Worm (Caenorhabditis elegans): ENCODE measurements around the gene ucr-2.3.
A peak's percentile ranks its signal among the peaks of the same experiment; 100 is the strongest.

The ucr-2.3 gene

DNA sequence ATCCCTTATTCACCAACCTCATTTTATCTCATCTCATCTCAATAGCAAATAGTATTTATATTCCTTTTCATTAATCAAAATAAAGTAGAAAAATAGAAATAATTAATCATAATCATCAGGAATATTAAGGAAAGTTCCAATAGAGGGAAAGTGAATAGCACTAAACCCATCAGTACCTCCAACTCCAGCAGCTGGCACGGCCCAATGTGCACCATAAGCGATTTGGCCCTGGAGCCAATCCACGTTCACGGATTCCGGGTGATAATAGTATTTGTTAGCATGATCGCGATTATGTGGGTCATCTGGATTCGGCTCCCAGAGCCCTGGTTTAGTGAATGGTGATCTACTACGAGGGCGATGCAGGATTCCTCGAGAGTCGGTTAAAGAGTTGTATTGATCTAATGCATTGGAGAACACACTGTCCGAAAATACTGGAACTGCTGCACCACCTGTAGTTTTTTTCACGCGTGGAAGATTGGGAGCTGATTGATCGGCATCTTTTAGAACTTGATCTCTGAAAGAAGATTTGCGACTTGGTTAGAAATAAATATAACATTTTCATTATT is 43.9 kb upstream of the ucr-2.3 start:
- TF ChIP-seq sea-1 (GFP tag; conservative IDR thresholded peaks at IDR 0.05): peak; percentile 75; the same call in 1 of the 2 replicates
- TF ChIP-seq hmg-4 (GFP tag; optimal IDR thresholded peaks at IDR 0.05): peak; percentile 81
- TF ChIP-seq flt-1 (GFP tag; IDR thresholded peaks at IDR 0.05): peak; percentile 29; the same call in 1 of the 2 replicates
- TF ChIP-seq ama-1 (optimal IDR thresholded peaks at IDR 0.05): peak; percentile 96
- peak; percentile 48 for TF ChIP-seq tra-4 (tag; optimal IDR thresholded peaks at IDR 0.05)
- TF ChIP-seq ceh-36 (tag; optimal IDR thresholded peaks at IDR 0.05): peak; percentile 62
- TF ChIP-seq ceh-13 (GFP tag; optimal IDR thresholded peaks at IDR 0.05): no peak
- no peak for TF ChIP-seq ets-7 (tag; optimal IDR thresholded peaks at IDR 0.05)
- TF ChIP-seq hmbx-1 (tag; optimal IDR thresholded peaks at IDR 0.05): peak; percentile 39
- peak; percentile 34; the same call in 1 of the 2 replicates for TF ChIP-seq tbx-37 (GFP tag; conservative IDR thresholded peaks at IDR 0.05)
- TF ChIP-seq hnd-1 (tag; optimal IDR thresholded peaks at IDR 0.05): peak; percentile 49
- peak; percentile 80; the same call in 1 of the 2 replicates for TF ChIP-seq pes-1 (GFP tag; IDR thresholded peaks at IDR 0.05)
- TF ChIP-seq scrt-1 (GFP tag; IDR thresholded peaks at IDR 0.05): peak; percentile 78; the same call in 1 of the 2 replicates
- TF ChIP-seq B0310.2 (tag; optimal IDR thresholded peaks at IDR 0.05): peak; percentile 44
- 0 out of 2 replicates have a peak, but pooled peaks have one; percentile 48 for TF ChIP-seq tbx-11 (GFP tag; IDR thresholded peaks at IDR 0.05)
- TF ChIP-seq F13C5.2 (tag; optimal IDR thresholded peaks at IDR 0.05): peak; percentile 75
- no peak for TF ChIP-seq aly-1 (tag; optimal IDR thresholded peaks at IDR 0.05)

DNA sequence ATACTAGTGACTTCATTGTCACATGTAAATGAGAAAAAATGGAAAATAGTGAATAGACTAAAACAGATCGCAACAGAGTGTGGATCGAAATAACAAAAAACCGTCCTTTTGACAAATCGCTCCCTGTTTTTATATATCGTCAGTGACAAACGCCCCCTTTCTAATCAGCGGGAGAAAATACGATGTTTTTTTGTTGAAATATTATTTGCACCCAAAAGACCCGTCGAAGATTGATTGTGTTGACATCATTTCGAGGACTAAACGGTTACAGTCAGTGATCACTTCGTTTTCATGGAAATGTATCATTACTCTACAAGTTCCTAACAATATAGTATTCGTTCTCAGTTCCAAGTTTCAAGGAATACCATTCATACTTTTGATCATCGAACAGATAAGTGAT is 40.2 kb upstream of the ucr-2.3 start, which contains the start of gene dos-3:
Gene dos-3 (minus strand): TSS at position 101 of the 400 bp plus-strand sequence.
- TF ChIP-seq aly-1 (tag; optimal IDR thresholded peaks at IDR 0.05): no peak
- TF ChIP-seq ets-7 (tag; optimal IDR thresholded peaks at IDR 0.05): no peak
- TF ChIP-seq flt-1 (GFP tag; IDR thresholded peaks at IDR 0.05): no peak
- TF ChIP-seq ceh-36 (tag; optimal IDR thresholded peaks at IDR 0.05): no peak
- TF ChIP-seq tbx-11 (GFP tag; IDR thresholded peaks at IDR 0.05): no peak
- no peak for TF ChIP-seq tra-4 (tag; optimal IDR thresholded peaks at IDR 0.05)
- no peak for TF ChIP-seq hmg-4 (GFP tag; optimal IDR thresholded peaks at IDR 0.05)
- TF ChIP-seq tbx-37 (GFP tag; conservative IDR thresholded peaks at IDR 0.05): no peak
- no peak for TF ChIP-seq hnd-1 (tag; optimal IDR thresholded peaks at IDR 0.05)
- TF ChIP-seq sea-1 (GFP tag; conservative IDR thresholded peaks at IDR 0.05): no peak
- no peak for TF ChIP-seq F13C5.2 (tag; optimal IDR thresholded peaks at IDR 0.05)
- TF ChIP-seq pes-1 (GFP tag; IDR thresholded peaks at IDR 0.05): no peak

DNA sequence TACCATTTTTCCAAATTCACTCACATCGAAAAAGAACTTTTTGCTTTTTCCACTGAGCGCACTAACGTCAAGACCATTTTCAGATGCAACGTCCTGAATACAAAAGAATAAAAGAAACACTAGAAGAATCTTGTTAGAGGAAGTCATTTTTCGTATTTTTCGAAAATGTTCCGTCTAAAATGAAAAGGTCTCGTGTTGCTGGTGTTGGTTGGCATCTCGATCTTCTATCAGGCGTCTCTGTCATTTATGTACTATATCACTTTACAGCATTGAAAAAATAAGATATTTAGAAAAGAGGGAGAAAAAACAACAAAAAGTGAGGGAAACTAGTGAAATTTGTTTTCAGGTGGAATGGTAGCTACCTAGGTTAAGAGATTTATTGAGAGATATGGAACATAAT is 38.5 kb upstream of the ucr-2.3 start, which contains the start of gene K02F3.9:
Gene K02F3.9 (minus strand): TSS at position 190 of the 400 bp plus-strand sequence.
- TF ChIP-seq pes-1 (GFP tag; IDR thresholded peaks at IDR 0.05) (no peak), hmg-4 (GFP tag; optimal IDR thresholded peaks at IDR 0.05) (no peak), tbx-37 (GFP tag; conservative IDR thresholded peaks at IDR 0.05) (no peak), scrt-1 (GFP tag; IDR thresholded peaks at IDR 0.05) (no peak), hmbx-1 (tag; optimal IDR thresholded peaks at IDR 0.05) (no peak), flt-1 (GFP tag; IDR thresholded peaks at IDR 0.05) (no peak), tbx-11 (GFP tag; IDR thresholded peaks at IDR 0.05) (no peak), ama-1 (optimal IDR thresholded peaks at IDR 0.05) (no peak), F13C5.2 (tag; optimal IDR thresholded peaks at IDR 0.05) (no peak), hnd-1 (tag; optimal IDR thresholded peaks at IDR 0.05) (no peak), B0310.2 (tag; optimal IDR thresholded peaks at IDR 0.05) (no peak), ceh-36 (tag; optimal IDR thresholded peaks at IDR 0.05) (no peak), ceh-13 (GFP tag; optimal IDR thresholded peaks at IDR 0.05) (no peak), ets-7 (tag; optimal IDR thresholded peaks at IDR 0.05) (no peak), tra-4 (tag; optimal IDR thresholded peaks at IDR 0.05) (no peak), sea-1 (GFP tag; conservative IDR thresholded peaks at IDR 0.05) (no peak), aly-1 (tag; optimal IDR thresholded peaks at IDR 0.05) (no peak)

DNA sequence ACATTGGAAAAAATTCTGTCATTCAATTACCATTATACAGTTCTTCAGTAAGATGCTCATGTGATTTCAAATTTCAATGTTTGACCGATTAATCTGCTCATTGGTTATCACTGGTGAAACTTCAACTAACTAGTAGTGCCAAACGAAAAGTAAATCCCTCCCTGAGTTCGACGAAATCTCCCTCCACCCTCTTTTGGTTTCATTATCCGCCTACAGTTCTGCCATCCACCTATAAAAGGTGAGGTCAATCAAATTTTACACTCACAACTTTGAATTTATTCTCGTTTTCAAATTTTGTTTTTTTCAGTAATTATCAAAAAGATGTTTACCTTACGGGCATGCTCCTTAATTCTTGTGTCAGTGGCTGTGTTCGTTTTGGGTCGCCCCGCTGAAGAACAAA is 37.0 kb upstream of the ucr-2.3 start, which contains the start of gene far-8:
Gene far-8 (plus strand): TSS at position 301 of the 400 bp plus-strand sequence.
- TF ChIP-seq tra-4 (tag; optimal IDR thresholded peaks at IDR 0.05): no peak
- TF ChIP-seq hmg-4 (GFP tag; optimal IDR thresholded peaks at IDR 0.05): no peak
- TF ChIP-seq hnd-1 (tag; optimal IDR thresholded peaks at IDR 0.05): no peak
- TF ChIP-seq ets-7 (tag; optimal IDR thresholded peaks at IDR 0.05): no peak
- TF ChIP-seq flt-1 (GFP tag; IDR thresholded peaks at IDR 0.05): no peak
- TF ChIP-seq aly-1 (tag; optimal IDR thresholded peaks at IDR 0.05): no peak
- TF ChIP-seq hmbx-1 (tag; optimal IDR thresholded peaks at IDR 0.05): no peak

DNA sequence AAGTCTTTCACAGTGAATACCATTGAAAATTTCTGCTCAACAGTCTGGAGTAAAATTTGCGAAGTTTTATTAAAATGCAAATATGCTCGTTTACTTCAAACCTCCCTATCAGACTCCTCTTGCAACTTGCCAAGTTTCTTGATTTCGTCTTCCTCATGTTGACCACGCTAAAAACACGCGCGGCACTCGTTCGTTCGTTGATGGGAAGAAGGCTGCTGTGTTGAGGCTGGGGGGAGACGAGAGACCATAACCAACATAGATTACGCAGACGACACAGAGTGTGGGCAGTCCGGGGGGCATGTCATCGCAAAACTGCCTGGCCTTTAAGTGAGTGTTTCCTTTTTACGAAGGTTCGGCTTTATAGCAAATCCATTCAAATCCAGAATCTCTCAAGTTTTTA is 35.7 kb upstream of the ucr-2.3 start:
- TF ChIP-seq hmg-4 (GFP tag; optimal IDR thresholded peaks at IDR 0.05): peak; percentile 23
- TF ChIP-seq ceh-13 (GFP tag; optimal IDR thresholded peaks at IDR 0.05): no peak

DNA sequence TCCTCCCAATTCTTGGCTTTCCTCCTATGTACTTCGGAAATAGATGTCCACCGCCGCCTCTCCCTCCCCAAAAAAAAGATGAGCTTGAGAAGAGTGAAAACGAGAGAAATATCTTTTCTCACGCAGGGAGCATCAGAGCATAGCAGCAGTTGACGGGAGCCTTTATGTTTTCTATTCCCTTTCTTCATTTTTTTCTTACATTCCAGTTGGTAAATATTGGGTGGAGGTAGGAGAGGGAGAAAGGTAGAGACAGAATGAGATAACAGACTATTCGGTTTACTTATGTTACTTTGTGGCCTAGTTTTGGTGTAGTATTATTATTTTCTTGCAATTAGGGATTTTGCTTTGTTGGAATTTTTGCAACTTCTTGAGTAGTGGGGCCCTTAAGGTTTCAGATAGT is 35.1 kb upstream of the ucr-2.3 start:
- TF ChIP-seq tbx-11 (GFP tag; IDR thresholded peaks at IDR 0.05) (no peak), tra-4 (tag; optimal IDR thresholded peaks at IDR 0.05) (no peak), sea-1 (GFP tag; conservative IDR thresholded peaks at IDR 0.05) (no peak), hnd-1 (tag; optimal IDR thresholded peaks at IDR 0.05) (no peak), tbx-37 (GFP tag; conservative IDR thresholded peaks at IDR 0.05) (no peak), F13C5.2 (tag; optimal IDR thresholded peaks at IDR 0.05) (no peak), aly-1 (tag; optimal IDR thresholded peaks at IDR 0.05) (no peak), hmbx-1 (tag; optimal IDR thresholded peaks at IDR 0.05) (no peak), ama-1 (optimal IDR thresholded peaks at IDR 0.05) (no peak), ets-7 (tag; optimal IDR thresholded peaks at IDR 0.05) (no peak)

DNA sequence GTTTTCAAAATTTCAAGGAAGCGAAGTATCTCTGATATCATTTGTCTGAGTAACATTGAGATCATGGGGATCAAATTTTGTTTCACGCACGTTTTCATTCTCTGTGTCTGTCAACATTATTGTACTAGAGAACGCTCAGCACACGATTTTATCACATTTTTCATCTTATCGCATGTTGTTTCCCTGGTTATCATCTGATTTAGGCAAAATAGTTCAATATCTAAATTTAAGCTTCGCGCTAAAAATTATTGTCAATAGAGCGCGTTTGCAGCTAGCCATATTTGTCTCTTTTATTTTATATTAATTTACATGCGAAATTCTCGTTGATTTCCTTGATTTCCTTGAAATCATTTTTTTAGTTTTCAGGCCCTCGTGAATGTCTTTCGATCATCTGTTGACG is 34.2 kb upstream of the ucr-2.3 start, which contains the start of gene K02F3.2:
Gene K02F3.2 (plus strand): TSS at position 357 of the 400 bp plus-strand sequence.
- TF ChIP-seq hmbx-1 (tag; optimal IDR thresholded peaks at IDR 0.05) (no peak), ceh-13 (GFP tag; optimal IDR thresholded peaks at IDR 0.05) (no peak), hmg-4 (GFP tag; optimal IDR thresholded peaks at IDR 0.05) (no peak), ets-7 (tag; optimal IDR thresholded peaks at IDR 0.05) (no peak), ceh-36 (tag; optimal IDR thresholded peaks at IDR 0.05) (no peak), scrt-1 (GFP tag; IDR thresholded peaks at IDR 0.05) (no peak), flt-1 (GFP tag; IDR thresholded peaks at IDR 0.05) (no peak), B0310.2 (tag; optimal IDR thresholded peaks at IDR 0.05) (no peak), ama-1 (optimal IDR thresholded peaks at IDR 0.05) (no peak), aly-1 (tag; optimal IDR thresholded peaks at IDR 0.05) (no peak), sea-1 (GFP tag; conservative IDR thresholded peaks at IDR 0.05) (no peak), pes-1 (GFP tag; IDR thresholded peaks at IDR 0.05) (no peak), F13C5.2 (tag; optimal IDR thresholded peaks at IDR 0.05) (no peak), tra-4 (tag; optimal IDR thresholded peaks at IDR 0.05) (no peak), tbx-11 (GFP tag; IDR thresholded peaks at IDR 0.05) (no peak), hnd-1 (tag; optimal IDR thresholded peaks at IDR 0.05) (no peak), tbx-37 (GFP tag; conservative IDR thresholded peaks at IDR 0.05) (no peak)

All from whole organism, early embryonic.